Worm (Caenorhabditis elegans) whole organism, young adult: Measurements from ENCODE around the gene C49C3.6.

ENCODE experiments used
- B0336.3 ChIP-seq: fragments of 200-800 bp; sonication (Bioruptor generic); IDR thresholded peaks from 2 replicates; pipeline ENCODE4 v1.3.6; 2022; ENCODE audit warnings: missing genetic modification characterization, missing compliant biosample characterization
- C06A6.2 ChIP-seq: fragments of 200-800 bp; sonication (Bioruptor generic); conservative IDR thresholded peaks from 2 replicates; pipeline ENCODE4 v1.3.6; 2022; ENCODE audit warnings: missing genetic modification characterization, missing compliant biosample characterization
- C17E4.6 ChIP-seq: fragments of 200-800 bp; sonication (Bioruptor generic); IDR thresholded peaks from 2 replicates; pipeline ENCODE4 v1.3.6; 2022; ENCODE audit warnings: missing genetic modification reagents, missing genetic modification characterization, missing compliant biosample characterization
- F33H1.4 ChIP-seq: fragments of 200-800 bp; sonication (Bioruptor generic); IDR thresholded peaks from 2 replicates; pipeline ENCODE4 v1.3.6; 2022; ENCODE audit warnings: missing genetic modification reagents, missing genetic modification characterization, missing compliant biosample characterization
- K11D2.4 ChIP-seq: fragments of 200-800 bp; sonication (Bioruptor generic); IDR thresholded peaks from 2 replicates; pipeline ENCODE4 v1.3.6; 2022; ENCODE audit warnings: missing genetic modification reagents, missing genetic modification characterization, missing compliant biosample characterization
- Y53F4B.3 ChIP-seq: fragments of 200-800 bp; sonication (Bioruptor generic); IDR thresholded peaks from 2 replicates; pipeline ENCODE4 v1.3.6; 2022; ENCODE audit warnings: missing genetic modification reagents, missing genetic modification characterization, missing compliant biosample characterization
- Y53G8AR.9 ChIP-seq: fragments of 200-800 bp; sonication (Bioruptor generic); conservative IDR thresholded peaks from 2 replicates; pipeline ENCODE4 v1.3.6; 2022; ENCODE audit warnings: missing genetic modification reagents, missing genetic modification characterization, missing compliant biosample characterization
- Y67H2A.10 ChIP-seq: fragments of 200-800 bp; sonication (Bioruptor generic); conservative IDR thresholded peaks from 2 replicates; pipeline ENCODE4 v1.3.6; 2022; ENCODE audit warnings: missing genetic modification reagents, missing genetic modification characterization, missing compliant biosample characterization
- ama-1 ChIP-seq, 3 experiments: fragments of 150-350 bp in 1 of 3; sonication (generic microtip) in 2 of 3; optimal IDR thresholded peaks; 2 replicates each; lab custom pipeline; 2014 to 2018; ENCODE audit warnings: missing biosample characterization in 2 of 3, missing genetic modification characterization in 2 of 3, missing genetic modification reagents in 2 of 3
- ccch-3 ChIP-seq: fragments of 200-800 bp; sonication (Bioruptor generic); optimal IDR thresholded peaks from 2 replicates; lab custom pipeline; 2018; ENCODE audit warnings: mild to moderate bottlenecking, missing genetic modification characterization, missing compliant biosample characterization
- ceh-100 ChIP-seq: fragments of 200-800 bp; sonication (Bioruptor generic); IDR thresholded peaks from 2 replicates; pipeline ENCODE4 v1.3.6; 2022; ENCODE audit warnings: missing genetic modification reagents, missing genetic modification characterization, missing compliant biosample characterization
- ceh-27 ChIP-seq: fragments of 200-800 bp; sonication (Bioruptor generic); optimal IDR thresholded peaks from 2 replicates; lab custom pipeline; 2018; ENCODE audit warnings: mild to moderate bottlenecking, missing genetic modification characterization, moderate library complexity, missing compliant biosample characterization
- ceh-91 ChIP-seq: fragments of 200-800 bp; sonication (Bioruptor generic); IDR thresholded peaks from 2 replicates; pipeline ENCODE4 v1.3.6; 2022; ENCODE audit warnings: missing genetic modification reagents, missing genetic modification characterization, missing compliant biosample characterization
- chd-7 ChIP-seq: sonication (generic microtip); optimal IDR thresholded peaks from 2 replicates; lab custom pipeline; 2016; ENCODE audit warnings: mild to moderate bottlenecking, missing genetic modification characterization, moderate library complexity, missing compliant biosample characterization
- die-1 ChIP-seq: sonication (generic microtip); optimal IDR thresholded peaks from 2 replicates; lab custom pipeline; 2016; ENCODE audit warnings: missing genotype, mild to moderate bottlenecking, missing genetic modification characterization, missing compliant biosample characterization
- efl-1 ChIP-seq: fragments of 150-350 bp; optimal IDR thresholded peaks from 2 replicates; lab custom pipeline; 2014; ENCODE audit warnings: missing biosample characterization, missing genetic modification reagents, missing genetic modification characterization
- egl-18 ChIP-seq: fragments of 200-800 bp; sonication (Bioruptor generic); IDR thresholded peaks from 2 replicates; pipeline ENCODE4 v1.3.6; 2022; ENCODE audit warnings: missing genetic modification reagents, missing genetic modification characterization, missing compliant biosample characterization
- egl-44 ChIP-seq: fragments of 200-800 bp; sonication (Bioruptor generic); IDR thresholded peaks from 2 replicates; pipeline ENCODE4 v1.3.6; 2022; ENCODE audit warnings: missing genetic modification reagents, missing genetic modification characterization, missing compliant biosample characterization
- ets-4 ChIP-seq: fragments of 200-800 bp; sonication (Bioruptor generic); optimal IDR thresholded peaks from 2 replicates; lab custom pipeline; 2018; ENCODE audit warnings: mild to moderate bottlenecking, missing genetic modification characterization, missing compliant biosample characterization
- fkh-3 ChIP-seq: sonication (generic microtip); optimal IDR thresholded peaks from 2 replicates; lab custom pipeline; 2016; ENCODE audit warnings: mild to moderate bottlenecking, missing genetic modification characterization, missing compliant biosample characterization
- hmg-1.2 ChIP-seq: fragments of 200-800 bp; sonication (Bioruptor generic); IDR thresholded peaks from 2 replicates; pipeline ENCODE4 v1.3.6; 2022; ENCODE audit warnings: missing genetic modification reagents, missing genetic modification characterization, missing compliant biosample characterization
- hmg-20 ChIP-seq: fragments of 200-800 bp; sonication (Bioruptor generic); IDR thresholded peaks from 2 replicates; pipeline ENCODE4 v1.3.6; 2022; ENCODE audit warnings: missing genetic modification reagents, missing genetic modification characterization, missing compliant biosample characterization
- hrde-1 ChIP-seq: sonication (generic microtip); optimal IDR thresholded peaks from 2 replicates; lab custom pipeline; 2016; ENCODE audit warnings: missing genetic modification characterization, mild to moderate bottlenecking, missing compliant biosample characterization, moderate library complexity, missing genotype, missing genetic modification reagents, borderline replicate concordance
- let-607 ChIP-seq, 2 experiments: fragments of 200-800 bp in 1 of 2; sonication (Bioruptor generic) in 1 of 2; sonication (generic microtip) in 1 of 2; optimal IDR thresholded peaks; 2 replicates each; lab custom pipeline; 2016 to 2018; ENCODE audit warnings: mild to moderate bottlenecking in 2 of 2, missing compliant biosample characterization in 2 of 2, missing genetic modification characterization in 2 of 2, moderate library complexity in 2 of 2, missing genotype in 1 of 2
- madf-8 ChIP-seq: fragments of 200-800 bp; sonication (Bioruptor generic); conservative IDR thresholded peaks from 2 replicates; pipeline ENCODE4 v1.3.6; 2022; ENCODE audit warnings: missing genetic modification reagents, missing genetic modification characterization, missing compliant biosample characterization
- nfya-1 ChIP-seq: sonication (generic microtip); optimal IDR thresholded peaks from 2 replicates; lab custom pipeline; 2017; ENCODE audit warnings: antibody characterized with exemption, missing compliant biosample characterization, missing genetic modification characterization, borderline replicate concordance; ENCODE audit not compliant: insufficient read depth
- nhr-120 ChIP-seq: fragments of 200-800 bp; sonication (Bioruptor generic); IDR thresholded peaks from 2 replicates; pipeline ENCODE4 v1.3.6; 2022; ENCODE audit warnings: missing genetic modification characterization, missing compliant biosample characterization
- nhr-179 ChIP-seq: sonication (generic microtip); optimal IDR thresholded peaks from 2 replicates; lab custom pipeline; 2016; ENCODE audit warnings: mild to moderate bottlenecking, missing genetic modification characterization, missing compliant biosample characterization
- nhr-90 ChIP-seq: sonication (generic microtip); optimal IDR thresholded peaks from 2 replicates; lab custom pipeline; 2016; ENCODE audit warnings: missing genotype, mild to moderate bottlenecking, missing genetic modification characterization, missing compliant biosample characterization
- pha-4 ChIP-seq: fragments of 150-350 bp; sonication (generic microtip); optimal IDR thresholded peaks from 2 replicates; lab custom pipeline; 2014; ENCODE audit warnings: missing biosample characterization, missing genetic modification reagents, missing genetic modification characterization
- rec-8 ChIP-seq, 2 experiments: sonication (generic microtip); optimal IDR thresholded peaks; 2 replicates each; lab custom pipeline; 2016; ENCODE audit warnings: mild to moderate bottlenecking in 2 of 2, missing genetic modification characterization in 2 of 2, missing genetic modification reagents in 2 of 2, missing genotype in 2 of 2, missing biosample characterization in 1 of 2, missing compliant biosample characterization in 1 of 2, moderate library complexity in 1 of 2
- sea-2 ChIP-seq: fragments of 200-800 bp; sonication (Bioruptor generic); IDR thresholded peaks from 2 replicates; pipeline ENCODE4 v1.3.6; 2022; ENCODE audit warnings: missing genetic modification characterization, missing compliant biosample characterization
- snpc-1.3 ChIP-seq: sonication (generic microtip); optimal IDR thresholded peaks from 2 replicates; lab custom pipeline; 2017; ENCODE audit warnings: missing genetic modification characterization, mild to moderate bottlenecking, missing compliant biosample characterization, antibody characterized with exemption, moderate library complexity, missing genotype, missing genetic modification reagents; ENCODE audit not compliant: insufficient read depth
- snpc-3.4 ChIP-seq: sonication (generic microtip); optimal IDR thresholded peaks from 2 replicates; lab custom pipeline; 2017; ENCODE audit warnings: missing genetic modification characterization, mild to moderate bottlenecking, missing compliant biosample characterization, antibody characterized with exemption, moderate library complexity, missing genotype, missing genetic modification reagents
- sptf-2 ChIP-seq: fragments of 200-800 bp; sonication (Bioruptor generic); optimal IDR thresholded peaks from 2 replicates; lab custom pipeline; 2018; ENCODE audit warnings: mild to moderate bottlenecking, missing genetic modification characterization, missing compliant biosample characterization
- ztf-18 ChIP-seq: sonication (generic microtip); optimal IDR thresholded peaks from 2 replicates; lab custom pipeline; 2016; ENCODE audit warnings: missing genotype, mild to moderate bottlenecking, missing genetic modification characterization, missing compliant biosample characterization
- ztf-26 ChIP-seq: sonication (generic microtip); optimal IDR thresholded peaks from 2 replicates; lab custom pipeline; 2017; ENCODE audit warnings: missing genetic modification characterization, missing compliant biosample characterization

Gene C49C3.6

ce11 chrIV:17343482-17343881 lies 12.2 kb downstream of the C49C3.6 start, which contains the start of gene C49C3.11:
C49C3.11 (plus strand) TSS chrIV:17343782.
- no peak for TF ChIP-seq sptf-2 (GFP tag; lab: Kevin White, UChicago)
- TF ChIP-seq egl-44: no peak
- no peak for TF ChIP-seq hrde-1 (tag; lab: Kevin White, UChicago)
- TF ChIP-seq ceh-100 (GFP tag; lab: Robert Waterston, UW): no peak
- no peak for TF ChIP-seq nhr-120 (GFP tag; lab: Robert Waterston, UW)

DNA sequence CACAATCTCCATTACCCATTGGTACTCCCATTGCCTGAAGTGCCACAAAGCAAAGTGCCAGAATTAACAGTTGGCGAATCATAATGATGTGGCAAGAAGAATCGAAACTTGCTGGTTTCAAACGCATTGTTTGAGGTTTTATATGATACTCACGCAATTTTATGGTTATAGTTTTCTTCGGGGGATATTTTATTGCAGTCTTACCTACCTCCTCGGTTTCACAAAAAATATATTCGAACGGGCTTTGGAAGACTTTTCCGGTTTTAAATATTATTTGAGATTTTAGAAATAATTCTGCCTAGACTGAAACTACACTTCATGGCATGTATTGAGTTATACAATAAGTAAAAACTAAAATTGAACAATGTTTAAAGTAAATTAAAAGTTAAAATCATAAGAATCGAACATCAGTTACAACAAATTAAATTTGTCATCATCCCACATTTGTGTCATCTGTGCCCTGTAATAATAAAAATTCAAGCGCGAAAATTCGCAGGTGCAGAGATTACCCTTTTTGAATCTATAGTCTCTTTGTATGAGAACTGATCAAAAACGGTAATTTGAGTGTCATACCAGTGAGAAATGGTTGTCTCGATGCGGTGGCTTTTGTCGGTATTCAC lies 15.4 kb downstream of the C49C3.6 start, which contains the start of the genes clec-197 and clec-198:
Gene clec-197, minus strand, starts transcription at position 101 of the 620 bp plus-strand sequence.
Gene clec-198, plus strand, starts transcription at position 570 of the 620 bp plus-strand sequence.
- TF ChIP-seq chd-7 (tag; lab: Kevin White, UChicago): no peak
- TF ChIP-seq F33H1.4 (GFP tag; lab: Robert Waterston, UW): no peak

- no peak for TF ChIP-seq efl-1 (GFP tag; lab: Kevin White, UChicago)
- no peak for TF ChIP-seq ztf-26 (tag; lab: Kevin White, UChicago)
- no peak for TF ChIP-seq egl-18
- TF ChIP-seq ccch-3 (GFP tag; lab: Kevin White, UChicago): no peak
- no peak for TF ChIP-seq Y67H2A.10 (GFP tag; lab: Robert Waterston, UW)
- TF ChIP-seq sea-2: no peak
- TF ChIP-seq, all 124 proteins: peak for 0
Measured at ce11 chrIV:17351586-17351985, 20.3 kb downstream of the C49C3.6 start, which contains the start of gene clec-199. clec-199 (plus strand) TSS chrIV:17351886.

DNA sequence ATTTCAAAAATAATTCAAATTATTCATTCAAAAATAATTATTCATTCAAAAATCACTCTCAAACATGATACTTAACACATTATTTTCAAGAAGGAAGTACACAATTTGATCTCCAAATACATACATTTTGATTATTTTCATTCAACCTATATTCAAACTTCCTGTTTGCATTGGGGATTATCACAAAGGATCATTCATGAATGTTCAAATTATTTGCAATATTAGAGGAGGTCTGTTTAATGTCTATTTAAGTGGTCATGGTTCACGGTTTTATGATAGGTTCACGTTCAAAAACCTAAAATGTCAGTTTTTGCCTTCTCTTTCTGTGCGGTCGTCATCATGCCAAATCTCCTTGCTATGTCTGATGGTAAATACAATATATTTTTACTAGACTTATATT lies 29.8 kb downstream of the C49C3.6 start, which contains the start of gene clec-202:
Gene clec-202, plus strand, starts transcription at position 301 of the 400 bp plus-strand sequence.
- TF ChIP-seq hmg-20 (GFP tag; lab: Robert Waterston, UW) (no peak), chd-7 (tag; lab: Kevin White, UChicago) (no peak), ets-4 (GFP tag; lab: Kevin White, UChicago) (no peak), die-1 (no peak), efl-1 (GFP tag; lab: Kevin White, UChicago) (no peak)

ce11 chrIV:17367294-17367693 lies 36.0 kb downstream of the C49C3.6 start, which contains the start of gene zipt-17:
zipt-17 (minus strand) TSS chrIV:17367394.
- TF ChIP-seq B0336.3 (GFP tag; lab: Robert Waterston, UW): no peak
- TF ChIP-seq C06A6.2 (GFP tag; lab: Robert Waterston, UW): no peak
- TF ChIP-seq ama-1 (optimal IDR thresholded peaks at IDR 0.05; lab: Kevin White, UChicago): no peak
- no peak for TF ChIP-seq ama-1 (GFP tag; optimal IDR thresholded peaks at IDR 0.05; lab: Kevin White, UChicago)
- no peak for TF ChIP-seq let-607 (tag; optimal IDR thresholded peaks at IDR 0.05; lab: Kevin White, UChicago)
- TF ChIP-seq ceh-100 (GFP tag; lab: Robert Waterston, UW): no peak
- no peak for TF ChIP-seq nfya-1 (tag; lab: Kevin White, UChicago)
- no peak for TF ChIP-seq ceh-91 (GFP tag; lab: Robert Waterston, UW)
- TF ChIP-seq madf-8 (GFP tag; lab: Robert Waterston, UW): no peak
- TF ChIP-seq ceh-27 (GFP tag; lab: Kevin White, UChicago): no peak
- TF ChIP-seq ztf-18 (tag; lab: Kevin White, UChicago): no peak
- no peak for TF ChIP-seq Y53G8AR.9 (GFP tag; lab: Robert Waterston, UW)
- TF ChIP-seq Y53F4B.3 (GFP tag; lab: Robert Waterston, UW): no peak

DNA sequence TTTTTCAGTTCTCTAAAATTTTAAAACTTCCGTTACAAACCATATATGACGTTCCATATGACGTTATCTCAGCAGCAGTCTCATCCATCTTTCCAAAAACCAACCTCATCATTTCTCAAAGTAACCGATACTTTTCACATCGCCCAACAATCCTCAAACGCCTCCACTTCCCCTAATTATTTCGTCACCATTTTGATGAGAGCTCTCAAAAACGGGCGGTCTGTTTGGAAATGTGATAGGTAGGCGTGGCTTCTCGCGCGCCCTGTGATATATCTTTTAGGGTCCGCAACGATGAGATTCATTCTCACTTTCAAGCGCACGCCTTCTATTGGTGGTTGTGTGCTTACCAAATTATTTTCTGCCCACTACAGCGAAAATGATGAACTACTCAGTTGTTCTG lies 37.0 kb downstream of the C49C3.6 start, which contains the start of gene trh-1:
Gene trh-1, plus strand, starts transcription at position 301 of the 400 bp plus-strand sequence.
- no peak for TF ChIP-seq rec-8 (tag; optimal IDR thresholded peaks at IDR 0.05; lab: Kevin White, UChicago)
- no peak for TF ChIP-seq snpc-3.4 (tag; lab: Kevin White, UChicago)
- TF ChIP-seq K11D2.4 (GFP tag; lab: Robert Waterston, UW): no peak
- TF ChIP-seq hmg-1.2: no peak
- no peak for TF ChIP-seq nhr-120 (GFP tag; lab: Robert Waterston, UW)
- TF ChIP-seq nhr-179: no peak
- no peak for TF ChIP-seq snpc-1.3
- TF ChIP-seq Y53F4B.3 (GFP tag; lab: Robert Waterston, UW): no peak
- no peak for TF ChIP-seq fkh-3 (tag; lab: Kevin White, UChicago)
- no peak for TF ChIP-seq ceh-100 (GFP tag; lab: Robert Waterston, UW)
- no peak for TF ChIP-seq pha-4 (tag; lab: Kevin White, UChicago)
- TF ChIP-seq C17E4.6 (GFP tag; lab: Robert Waterston, UW): no peak
- no peak for TF ChIP-seq nhr-90 (tag; lab: Kevin White, UChicago)
